Fruit fly (Drosophila melanogaster) whole organism, embryonic: ENCODE measurements around the gene CG7916.
A peak's percentile ranks its signal among the peaks of the same experiment; 100 is the strongest.

Source experiments
- Awh ChIP-seq: fragments of 200-800 bp; sonication (Bioruptor generic); IDR thresholded peaks from 2 replicates; pipeline ENCODE4, ENCODE4 v1.3.6; 2022; ENCODE audit warnings: missing biosample characterization, missing genetic modification characterization
- B-H2 ChIP-seq: fragments of 200-800 bp; sonication (Bioruptor generic); optimal IDR thresholded peaks from 2 replicates; lab custom pipeline; 2018; ENCODE audit warnings: missing biosample characterization, mild to moderate bottlenecking, missing genetic modification characterization
- CG10267 ChIP-seq: fragments of 200-800 bp; sonication (Bioruptor generic); optimal IDR thresholded peaks from 2 replicates; lab custom pipeline; 2018; ENCODE audit warnings: missing biosample characterization, mild to moderate bottlenecking, missing genetic modification characterization, moderate library complexity
- CG12155 ChIP-seq: fragments of 200-800 bp; sonication (Bioruptor generic); optimal IDR thresholded peaks from 3 replicates; lab custom pipeline; 2016; ENCODE audit warnings: missing biosample characterization, missing genetic modification characterization
- CG12219 ChIP-seq: fragments of 200-800 bp; sonication (Bioruptor generic); optimal IDR thresholded peaks from 3 replicates; lab custom pipeline; 2018; ENCODE audit warnings: missing biosample characterization, mild to moderate bottlenecking, missing genetic modification characterization
- CG12942 ChIP-seq: fragments of 200-800 bp; sonication (Bioruptor generic); optimal IDR thresholded peaks from 3 replicates; lab custom pipeline; 2016; ENCODE audit warnings: missing biosample characterization, missing genetic modification characterization
- CG14860 ChIP-seq: fragments of 200-800 bp; sonication (Bioruptor generic); IDR thresholded peaks from 3 replicates; pipeline ENCODE4 v1.3.6; 2022; ENCODE audit warnings: missing biosample characterization, missing genetic modification characterization; ENCODE audit not compliant: partially characterized antibody
- CG14965 ChIP-seq: fragments of 200-800 bp; sonication (Bioruptor generic); optimal IDR thresholded peaks from 2 replicates; lab custom pipeline; 2016; ENCODE audit warnings: missing biosample characterization, missing genetic modification characterization, borderline replicate concordance
- CG15514 ChIP-seq: fragments of 200-800 bp; sonication (Bioruptor generic); optimal IDR thresholded peaks from 3 replicates; lab custom pipeline; 2017; ENCODE audit warnings: missing biosample characterization, missing genetic modification characterization, mild to moderate bottlenecking, moderate library complexity, missing genetic modification reagents
- CG17359 ChIP-seq: fragments of 200-800 bp; sonication (Bioruptor generic); optimal IDR thresholded peaks from 3 replicates; lab custom pipeline; 2018; ENCODE audit warnings: missing biosample characterization, mild to moderate bottlenecking, missing genetic modification characterization, moderate library complexity
- CG17568 ChIP-seq: fragments of 200-800 bp; sonication (Bioruptor generic); optimal IDR thresholded peaks from 2 replicates; lab custom pipeline; 2018; ENCODE audit warnings: missing biosample characterization, mild to moderate bottlenecking, missing genetic modification characterization, moderate library complexity
- CG17612 ChIP-seq: fragments of 200-800 bp; sonication (Bioruptor generic); IDR thresholded peaks from 2 replicates; pipeline ENCODE4 v1.3.6; 2022; ENCODE audit warnings: missing biosample characterization, missing genetic modification characterization
- CG2875 ChIP-seq: fragments of 200-800 bp; sonication (Bioruptor generic); optimal IDR thresholded peaks from 2 replicates; lab custom pipeline; 2017; ENCODE audit warnings: missing biosample characterization, mild to moderate bottlenecking, missing genetic modification characterization, missing genetic modification reagents
- CG30020 ChIP-seq: fragments of 200-800 bp; optimal IDR thresholded peaks from 2 replicates; lab custom pipeline; 2019; ENCODE audit warnings: missing biosample characterization, mild to moderate bottlenecking, missing genetic modification characterization, moderate library complexity
- CG31365 ChIP-seq: fragments of 200-800 bp; sonication (Bioruptor generic); optimal IDR thresholded peaks from 2 replicates; lab custom pipeline; 2018; ENCODE audit warnings: missing biosample characterization, mild to moderate bottlenecking, missing genetic modification characterization
- CG3847 ChIP-seq: fragments of 200-800 bp; sonication (Bioruptor generic); IDR thresholded peaks from 2 replicates; pipeline ENCODE4 v1.3.6; 2022; ENCODE audit warnings: missing biosample characterization, missing genetic modification characterization
- CG4730 ChIP-seq: fragments of 200-800 bp; sonication (Bioruptor generic); IDR thresholded peaks from 2 replicates; pipeline ENCODE4 v1.3.6; 2022; ENCODE audit warnings: missing biosample characterization, missing genetic modification characterization
- CG5180 ChIP-seq: fragments of 200-800 bp; sonication (Bioruptor generic); optimal IDR thresholded peaks from 3 replicates; lab custom pipeline; 2017; ENCODE audit warnings: missing biosample characterization, missing genetic modification characterization, mild to moderate bottlenecking, moderate library complexity, missing genetic modification reagents
- CG6254 ChIP-seq: fragments of 200-800 bp; sonication (Bioruptor generic); optimal IDR thresholded peaks from 3 replicates; lab custom pipeline; 2017; ENCODE audit warnings: mild to moderate bottlenecking, missing biosample characterization, missing genetic modification reagents, missing genetic modification characterization
- CG7745 ChIP-seq: fragments of 200-800 bp; sonication (Bioruptor generic); optimal IDR thresholded peaks from 2 replicates; lab custom pipeline; 2018; ENCODE audit warnings: missing biosample characterization, mild to moderate bottlenecking, missing genetic modification characterization, moderate library complexity
- CTCF ChIP-seq: fragments of 200-800 bp; sonication (Bioruptor generic); optimal IDR thresholded peaks from 2 replicates; lab custom pipeline; 2017; ENCODE audit warnings: missing biosample characterization, mild to moderate bottlenecking, missing genetic modification characterization, moderate library complexity
- Camta ChIP-seq: fragments of 200-800 bp; sonication (Bioruptor generic); optimal IDR thresholded peaks from 2 replicates; lab custom pipeline; 2016; ENCODE audit warnings: missing biosample characterization, missing genetic modification characterization
- Chrac-16 ChIP-seq: fragments of 200-800 bp; sonication (Bioruptor generic); optimal IDR thresholded peaks from 3 replicates; lab custom pipeline; 2016; ENCODE audit warnings: missing biosample characterization, missing genetic modification characterization
- Doc3 ChIP-seq: fragments of 200-800 bp; sonication (Bioruptor generic); IDR thresholded peaks from 3 replicates; pipeline ENCODE4 v1.3.6; 2022; ENCODE audit warnings: missing biosample characterization, missing genetic modification characterization; ENCODE audit not compliant: partially characterized antibody
- Hey ChIP-seq: fragments of 200-800 bp; sonication (Bioruptor generic); optimal IDR thresholded peaks from 3 replicates; lab custom pipeline; 2018; ENCODE audit warnings: missing biosample characterization, mild to moderate bottlenecking, missing genetic modification characterization
- Hmx ChIP-seq: fragments of 200-800 bp; sonication (Bioruptor generic); optimal IDR thresholded peaks from 2 replicates; lab custom pipeline; 2016; ENCODE audit warnings: missing biosample characterization, missing genetic modification characterization
- Lim3 ChIP-seq: fragments of 200-800 bp; sonication (Bioruptor generic); IDR thresholded peaks from 2 replicates; pipeline ENCODE4 v1.3.6; 2022; ENCODE audit warnings: missing biosample characterization, missing genetic modification characterization
- Ravus ChIP-seq: fragments of 200-800 bp; sonication (Bioruptor generic); IDR thresholded peaks from 2 replicates; pipeline ENCODE4 v1.3.6; 2022; ENCODE audit warnings: missing biosample characterization, missing genetic modification characterization
- Usf ChIP-seq: fragments of 200-800 bp; sonication (Bioruptor generic); optimal IDR thresholded peaks from 2 replicates; lab custom pipeline; 2017; ENCODE audit warnings: missing genotype, missing biosample characterization, missing genetic modification characterization
- ab ChIP-seq: fragments of 200-800 bp; sonication (Bioruptor generic); optimal IDR thresholded peaks from 2 replicates; lab custom pipeline; 2016; ENCODE audit warnings: missing biosample characterization, missing genetic modification characterization
- amos ChIP-seq: fragments of 200-800 bp; sonication (Bioruptor generic); IDR thresholded peaks from 2 replicates; pipeline ENCODE4 v1.3.6; 2022; ENCODE audit warnings: missing biosample characterization, missing genetic modification characterization; ENCODE audit not compliant: partially characterized antibody
- ap ChIP-seq: fragments of 200-800 bp; sonication (Bioruptor generic); IDR thresholded peaks from 2 replicates; pipeline ENCODE4 v1.3.6; 2022; ENCODE audit warnings: missing biosample characterization, missing genetic modification characterization
- bcd ChIP-seq: fragments of 200-800 bp; sonication (Bioruptor generic); optimal IDR thresholded peaks from 2 replicates; lab custom pipeline; 2017; ENCODE audit warnings: missing biosample characterization, mild to moderate bottlenecking, missing genetic modification characterization
- cad ChIP-seq: fragments of >200 bp; optimal IDR thresholded peaks from 2 replicates; lab custom pipeline; 2017; ENCODE audit warnings: missing biosample characterization, missing genetic modification characterization
- chinmo ChIP-seq: fragments of 200-800 bp; sonication (Bioruptor generic); IDR thresholded peaks from 4 replicates; pipeline ENCODE4 v1.3.6; 2022; ENCODE audit warnings: missing biosample characterization, missing genetic modification characterization; ENCODE audit not compliant: partially characterized antibody
- ci ChIP-seq: fragments of 200-800 bp; sonication (Bioruptor generic); IDR thresholded peaks from 3 replicates; pipeline ENCODE4 v1.3.6; 2022; ENCODE audit warnings: missing biosample characterization, missing genetic modification characterization
- croc ChIP-seq: fragments of 200-800 bp; sonication (Bioruptor generic); conservative IDR thresholded peaks from 3 replicates; pipeline ENCODE4 v1.3.6; 2022; ENCODE audit warnings: missing biosample characterization, missing genetic modification characterization
- dysf ChIP-seq: fragments of 200-800 bp; sonication (Bioruptor generic); IDR thresholded peaks from 3 replicates; pipeline ENCODE4 v1.3.6; 2022; ENCODE audit warnings: missing biosample characterization, missing genetic modification characterization
- en ChIP-seq: fragments of 200-800 bp; sonication (Bioruptor generic); optimal IDR thresholded peaks from 2 replicates; lab custom pipeline; 2016; ENCODE audit warnings: missing biosample characterization, missing genetic modification characterization
- ftz-f1 ChIP-seq: fragments of 200-800 bp; sonication (Bioruptor generic); optimal IDR thresholded peaks from 2 replicates; lab custom pipeline; 2016; ENCODE audit warnings: missing biosample characterization, missing genetic modification characterization
- gro ChIP-seq: fragments of 200-800 bp; sonication (Bioruptor generic); optimal IDR thresholded peaks from 2 replicates; lab custom pipeline; 2016; ENCODE audit warnings: missing biosample characterization, missing genetic modification characterization
- h ChIP-seq: fragments of >200 bp; optimal IDR thresholded peaks from 2 replicates; lab custom pipeline; 2017
- knrl ChIP-seq: fragments of 200-800 bp; sonication (Bioruptor generic); IDR thresholded peaks from 3 replicates; pipeline ENCODE4 v1.3.6; 2022; ENCODE audit warnings: missing biosample characterization, missing genetic modification characterization; ENCODE audit not compliant: partially characterized antibody
- lola ChIP-seq, 3 experiments: fragments of >200 bp in 2 of 3; fragments of 200-800 bp in 1 of 3; sonication (Bioruptor generic) in 1 of 3; optimal IDR thresholded peaks; 2 replicates each; lab custom pipeline; 2017 to 2019; ENCODE audit warnings: missing biosample characterization in 3 of 3, missing genetic modification characterization in 3 of 3, mild to moderate bottlenecking in 1 of 3, moderate library complexity in 1 of 3
- nom ChIP-seq: fragments of 200-800 bp; sonication (Bioruptor generic); optimal IDR thresholded peaks from 2 replicates; lab custom pipeline; 2017; ENCODE audit warnings: missing biosample characterization, missing genetic modification characterization, mild to moderate bottlenecking, moderate library complexity, missing genetic modification reagents
- otp ChIP-seq: fragments of 200-800 bp; sonication (Bioruptor generic); IDR thresholded peaks from 3 replicates; pipeline ENCODE4, ENCODE4 v1.3.6; 2022; ENCODE audit warnings: missing biosample characterization, missing genetic modification characterization
- p53 ChIP-seq: fragments of 200-800 bp; sonication (Bioruptor generic); optimal IDR thresholded peaks from 2 replicates; lab custom pipeline; 2016; ENCODE audit warnings: missing biosample characterization, missing genetic modification characterization
- psq ChIP-seq: fragments of 200-800 bp; sonication (Bioruptor generic); optimal IDR thresholded peaks from 2 replicates; lab custom pipeline; 2017; ENCODE audit warnings: missing biosample characterization, missing genetic modification characterization
- repo ChIP-seq: fragments of 200-800 bp; sonication (Bioruptor generic); optimal IDR thresholded peaks from 2 replicates; lab custom pipeline; 2016; ENCODE audit warnings: missing biosample characterization, missing genetic modification characterization
- salm ChIP-seq: fragments of 200-800 bp; sonication (Bioruptor generic); optimal IDR thresholded peaks from 2 replicates; lab custom pipeline; 2018; ENCODE audit warnings: missing biosample characterization, mild to moderate bottlenecking, missing genetic modification characterization
- slou ChIP-seq: fragments of 200-800 bp; sonication (Bioruptor generic); optimal IDR thresholded peaks from 3 replicates; lab custom pipeline; 2016; ENCODE audit warnings: missing biosample characterization, missing genetic modification characterization
- ssp ChIP-seq: fragments of 200-800 bp; sonication (Bioruptor generic); IDR thresholded peaks from 2 replicates; pipeline ENCODE4 v1.3.6; 2022; ENCODE audit warnings: missing biosample characterization, missing genetic modification characterization

Gene CG7916

dm6 chr2L:13813604-13814178 lies 32.9 kb upstream of the CG7916 start, which contains the start of gene Sos (continued):
- TF ChIP-seq amos (GFP tag; lab: Robert Waterston, UW) (peak; percentile 17; the same call in 1 of the 2 replicates), ssp (GFP tag; lab: Robert Waterston, UW) (no peak), lola (GFP tag; optimal IDR thresholded peaks at IDR 0.05; lab: Kevin White, UChicago) (no peak), CG12219 (GFP tag; lab: Kevin White, UChicago) (no peak), CG31365 (tag; lab: Kevin White, UChicago) (no peak), knrl (GFP tag; lab: Robert Waterston, UW) (peak; percentile 22; the same call in 1 of the 3 replicates), chinmo (GFP tag; lab: Robert Waterston, UW) (no peak), cad (GFP tag; lab: Kevin White, UChicago) (no peak), Doc3 (GFP tag; lab: Robert Waterston, UW) (no peak), CG30020 (tag; lab: Kevin White, UChicago) (no peak), CTCF (GFP tag; lab: Kevin White, UChicago) (no peak), CG6254 (no peak), otp (GFP tag; lab: Robert Waterston, UW) (no peak), CG17359 (tag; lab: Kevin White, UChicago) (no peak), CG15514 (GFP tag; lab: Kevin White, UChicago) (peak; percentile 61), CG2875 (GFP tag; lab: Kevin White, UChicago) (no peak), ci (no peak), bcd (GFP tag; lab: Kevin White, UChicago) (no peak), Hey (no peak), CG14965 (no peak), CG10267 (tag; lab: Kevin White, UChicago) (no peak), p53 (GFP tag; lab: Kevin White, UChicago) (no peak), Awh (GFP tag; lab: Robert Waterston, UW) (no peak), dysf (GFP tag; lab: Robert Waterston, UW) (no peak), en (no peak), ftz-f1 (GFP tag; lab: Kevin White, UChicago) (no peak), CG12155 (GFP tag; lab: Kevin White, UChicago) (peak; percentile 37), CG14860 (GFP tag; lab: Robert Waterston, UW) (no peak), Usf (no peak), h (lab: Kevin White, UChicago) (no peak), ab (GFP tag; lab: Kevin White, UChicago) (no peak), salm (no peak), CG3847 (GFP tag; lab: Robert Waterston, UW) (peak; percentile 45; the same call in 1 of the 2 replicates), CG17568 (GFP tag; lab: Kevin White, UChicago) (no peak), nom (GFP tag; lab: Kevin White, UChicago) (no peak), B-H2 (GFP tag; lab: Kevin White, UChicago) (no peak), CG4730 (GFP tag; lab: Robert Waterston, UW) (no peak), Hmx (GFP tag; lab: Kevin White, UChicago) (no peak), gro (GFP tag; lab: Kevin White, UChicago) (no peak), repo (GFP tag; lab: Kevin White, UChicago) (no peak), CG7745 (tag; lab: Kevin White, UChicago) (no peak), psq (GFP tag; lab: Kevin White, UChicago) (no peak), ap (GFP tag; lab: Robert Waterston, UW) (no peak), Camta (GFP tag; lab: Kevin White, UChicago) (no peak), Ravus (no peak), CG12942 (no peak), croc (GFP tag; lab: Robert Waterston, UW) (no peak), CG5180 (GFP tag; lab: Kevin White, UChicago) (no peak), slou (GFP tag; lab: Kevin White, UChicago) (no peak), Chrac-16 (GFP tag; lab: Kevin White, UChicago) (no peak), CG17612 (no peak), Lim3 (GFP tag; lab: Robert Waterston, UW) (no peak)
